Worm (Caenorhabditis elegans) whole organism, L3 larva: ENCODE data around the gene W06G6.20.

Source experiments
- elt-1 ChIP-seq: fragments of 150-350 bp; optimal IDR thresholded peaks from 2 replicates; lab custom pipeline; 2014; ENCODE audit warnings: missing biosample characterization, missing genetic modification characterization
- fos-1 ChIP-seq: fragments of 150-350 bp; optimal IDR thresholded peaks from 2 replicates; lab custom pipeline; 2014; ENCODE audit warnings: missing biosample characterization, missing genetic modification characterization
- hmg-11 ChIP-seq: sonication (generic microtip); optimal IDR thresholded peaks from 2 replicates; lab custom pipeline; 2016; ENCODE audit warnings: missing genetic modification characterization, missing compliant biosample characterization
- nhr-12 ChIP-seq: fragments of 150-350 bp; optimal IDR thresholded peaks from 2 replicates; lab custom pipeline; 2014; ENCODE audit warnings: missing biosample characterization, missing genetic modification characterization
- zag-1 ChIP-seq: fragments of 150-350 bp; optimal IDR thresholded peaks from 2 replicates; lab custom pipeline; 2014; ENCODE audit warnings: missing biosample characterization, missing genetic modification characterization
- ztf-11 ChIP-seq: fragments of 150-350 bp; optimal IDR thresholded peaks from 2 replicates; lab custom pipeline; 2014; ENCODE audit warnings: missing biosample characterization, missing genetic modification characterization

- no peak for TF ChIP-seq hmg-11 (tag; lab: Kevin White, UChicago)
- no peak for TF ChIP-seq fos-1 (tag; lab: Kevin White, UChicago)
- TF ChIP-seq zag-1 (tag; lab: Kevin White, UChicago), result no peak
- TF ChIP-seq ztf-11, result no peak
- no peak for TF ChIP-seq nhr-12
- TF ChIP-seq elt-1 (tag; lab: Kevin White, UChicago), result no peak
Measured at ce11 chrV:16603102-16603501, 45.1 kb downstream of the W06G6.20 start, which contains the start of gene T03E6.8.
